Fruit fly (Drosophila melanogaster) whole organism, embryonic: ENCODE results near the gene Sec63.

ENCODE experiments used
- CG10267 ChIP-seq: fragments of 200-800 bp; sonication (Bioruptor generic); optimal IDR thresholded peaks from 2 replicates; lab custom pipeline; 2018; ENCODE audit warnings: missing biosample characterization, mild to moderate bottlenecking, missing genetic modification characterization, moderate library complexity
- CG10366 ChIP-seq: fragments of 200-800 bp; sonication (Bioruptor generic); IDR thresholded peaks from 2 replicates; pipeline ENCODE4 v1.3.6; 2022; ENCODE audit warnings: missing biosample characterization, missing genetic modification characterization
- CG12236 ChIP-seq: fragments of 200-800 bp; sonication (Bioruptor generic); optimal IDR thresholded peaks from 2 replicates; lab custom pipeline; 2016; ENCODE audit warnings: missing biosample characterization, missing genetic modification characterization
- CG12299 ChIP-seq: fragments of 200-800 bp; sonication (Bioruptor generic); optimal IDR thresholded peaks from 2 replicates; lab custom pipeline; 2018; ENCODE audit warnings: missing biosample characterization, mild to moderate bottlenecking, missing genetic modification characterization
- CG12942 ChIP-seq: fragments of 200-800 bp; sonication (Bioruptor generic); optimal IDR thresholded peaks from 3 replicates; lab custom pipeline; 2016; ENCODE audit warnings: missing biosample characterization, missing genetic modification characterization
- CG14441 ChIP-seq: fragments of 200-800 bp; sonication (Bioruptor generic); IDR thresholded peaks from 2 replicates; pipeline ENCODE4 v1.3.6; 2022; ENCODE audit warnings: missing biosample characterization, missing genetic modification characterization
- CG15269 ChIP-seq: fragments of 200-800 bp; sonication (Bioruptor generic); optimal IDR thresholded peaks from 2 replicates; lab custom pipeline; 2018; ENCODE audit warnings: missing biosample characterization, mild to moderate bottlenecking, missing genetic modification characterization, moderate library complexity
- CG15514 ChIP-seq: fragments of 200-800 bp; sonication (Bioruptor generic); optimal IDR thresholded peaks from 3 replicates; lab custom pipeline; 2017; ENCODE audit warnings: missing biosample characterization, missing genetic modification characterization, mild to moderate bottlenecking, moderate library complexity, missing genetic modification reagents
- CG17912 ChIP-seq: fragments of 200-800 bp; sonication (Bioruptor generic); optimal IDR thresholded peaks from 2 replicates; lab custom pipeline; 2018; ENCODE audit warnings: missing biosample characterization, mild to moderate bottlenecking, missing genetic modification characterization
- CG1832 ChIP-seq: fragments of 200-800 bp; sonication (Bioruptor generic); optimal IDR thresholded peaks from 2 replicates; lab custom pipeline; 2017; ENCODE audit warnings: missing biosample characterization, mild to moderate bottlenecking, missing genetic modification characterization, inconsistent platforms
- CG18599 ChIP-seq: fragments of 200-800 bp; sonication (Bioruptor generic); optimal IDR thresholded peaks from 3 replicates; lab custom pipeline; 2017; ENCODE audit warnings: missing biosample characterization, missing genetic modification characterization, mild to moderate bottlenecking, moderate library complexity, missing genetic modification reagents
- CG2712 ChIP-seq: fragments of 200-800 bp; optimal IDR thresholded peaks from 3 replicates; lab custom pipeline; 2019; ENCODE audit warnings: missing biosample characterization, mild to moderate bottlenecking, missing genetic modification characterization, moderate library complexity
- CG2889 ChIP-seq: fragments of 200-800 bp; sonication (Bioruptor generic); IDR thresholded peaks from 3 replicates; pipeline ENCODE4 v1.3.6; 2022; ENCODE audit warnings: missing biosample characterization, missing genetic modification characterization
- CG30020 ChIP-seq: fragments of 200-800 bp; optimal IDR thresholded peaks from 2 replicates; lab custom pipeline; 2019; ENCODE audit warnings: missing biosample characterization, mild to moderate bottlenecking, missing genetic modification characterization, moderate library complexity
- CG31224 ChIP-seq: fragments of 200-800 bp; sonication (Bioruptor generic); IDR thresholded peaks from 2 replicates; pipeline ENCODE4 v1.3.6; 2022; ENCODE audit warnings: missing biosample characterization, missing genetic modification characterization
- CG34422 ChIP-seq: fragments of 200-800 bp; sonication (Bioruptor generic); IDR thresholded peaks from 3 replicates; pipeline ENCODE4 v1.3.6; 2022; ENCODE audit warnings: missing biosample characterization, missing genetic modification characterization
- CG3847 ChIP-seq: fragments of 200-800 bp; sonication (Bioruptor generic); IDR thresholded peaks from 2 replicates; pipeline ENCODE4 v1.3.6; 2022; ENCODE audit warnings: missing biosample characterization, missing genetic modification characterization
- CG4360 ChIP-seq: fragments of 200-800 bp; sonication (Bioruptor generic); IDR thresholded peaks from 2 replicates; pipeline ENCODE4 v1.3.6; 2022; ENCODE audit warnings: missing biosample characterization, missing genetic modification characterization
- CG4424 ChIP-seq: fragments of 200-800 bp; sonication (Bioruptor generic); optimal IDR thresholded peaks from 3 replicates; lab custom pipeline; 2016; ENCODE audit warnings: missing biosample characterization, missing genetic modification characterization
- CG4707 ChIP-seq: fragments of 200-800 bp; sonication (Bioruptor generic); optimal IDR thresholded peaks from 2 replicates; lab custom pipeline; 2018; ENCODE audit warnings: missing biosample characterization, mild to moderate bottlenecking, missing genetic modification characterization, moderate library complexity
- CG6683 ChIP-seq: fragments of 200-800 bp; sonication (Bioruptor generic); optimal IDR thresholded peaks from 2 replicates; lab custom pipeline; 2017; ENCODE audit warnings: missing biosample characterization, mild to moderate bottlenecking, missing genetic modification characterization, missing genetic modification reagents
- CG6854 ChIP-seq: fragments of 200-800 bp; sonication (Bioruptor generic); optimal IDR thresholded peaks from 3 replicates; lab custom pipeline; 2017; ENCODE audit warnings: missing biosample characterization, mild to moderate bottlenecking, missing genetic modification characterization
- CG8359 ChIP-seq: fragments of 200-800 bp; sonication (Bioruptor generic); optimal IDR thresholded peaks from 2 replicates; lab custom pipeline; 2017; ENCODE audit warnings: missing biosample characterization, mild to moderate bottlenecking, missing genetic modification characterization, borderline replicate concordance
- CG9797 ChIP-seq: fragments of 200-800 bp; sonication (Bioruptor generic); optimal IDR thresholded peaks from 3 replicates; lab custom pipeline; 2018; ENCODE audit warnings: missing biosample characterization, mild to moderate bottlenecking, missing genetic modification characterization
- D ChIP-seq, 2 experiments: fragments of 200-800 bp in 1 of 2; fragments of >200 bp in 1 of 2; sonication (Bioruptor generic) in 1 of 2; optimal IDR thresholded peaks; 2 replicates in 1 of 2; 3 replicates in 1 of 2; lab custom pipeline; 2017; ENCODE audit warnings: mild to moderate bottlenecking in 1 of 2, missing biosample characterization in 1 of 2, missing genetic modification characterization in 1 of 2, missing genetic modification reagents in 1 of 2
- D19A ChIP-seq: fragments of 200-800 bp; optimal IDR thresholded peaks from 3 replicates; lab custom pipeline; 2019; ENCODE audit warnings: missing biosample characterization, mild to moderate bottlenecking, missing genetic modification characterization, moderate library complexity
- Drgx ChIP-seq: fragments of 200-800 bp; sonication (Bioruptor generic); IDR thresholded peaks from 2 replicates; pipeline ENCODE4 v1.3.6; 2022; ENCODE audit warnings: missing biosample characterization, missing genetic modification characterization
- Gsc ChIP-seq: fragments of 200-800 bp; sonication (Bioruptor generic); IDR thresholded peaks from 2 replicates; pipeline ENCODE4 v1.3.6; 2022; ENCODE audit warnings: missing biosample characterization, missing genetic modification characterization
- Hand ChIP-seq: fragments of 200-800 bp; sonication (Bioruptor generic); optimal IDR thresholded peaks from 2 replicates; lab custom pipeline; 2017; ENCODE audit warnings: mild to moderate bottlenecking, missing biosample characterization, missing genetic modification reagents, missing genetic modification characterization
- Hr39 ChIP-seq: fragments of >200 bp; optimal IDR thresholded peaks from 2 replicates; lab custom pipeline; 2017
- Med ChIP-seq: fragments of 200-800 bp; sonication (Bioruptor generic); peaks from one replicate; lab custom pipeline; 2016; ENCODE audit warnings: missing biosample characterization, missing genetic modification characterization, mild to moderate bottlenecking, inconsistent platforms, moderate library complexity
- PHDP ChIP-seq: fragments of 200-800 bp; sonication (Bioruptor generic); optimal IDR thresholded peaks from 3 replicates; lab custom pipeline; 2018; ENCODE audit warnings: missing biosample characterization, mild to moderate bottlenecking, missing genetic modification characterization, moderate library complexity
- Rx ChIP-seq: fragments of 200-800 bp; sonication (Bioruptor generic); IDR thresholded peaks from 2 replicates; pipeline ENCODE4 v1.3.6; 2022; ENCODE audit warnings: missing biosample characterization, missing genetic modification characterization
- Sry-β ChIP-seq: fragments of 200-800 bp; sonication (Bioruptor generic); optimal IDR thresholded peaks from 2 replicates; lab custom pipeline; 2018; ENCODE audit warnings: missing biosample characterization, mild to moderate bottlenecking, missing genetic modification characterization, moderate library complexity
- Trl ChIP-seq, 3 experiments: fragments of >200 bp in 2 of 3; fragments of 200-800 bp in 1 of 3; sonication (Bioruptor generic) in 1 of 3; optimal IDR thresholded peaks; 2 replicates in 1 of 3; 3 replicates in 2 of 3; lab custom pipeline; 2016 to 2017; ENCODE audit warnings: missing biosample characterization in 1 of 3, missing genetic modification characterization in 1 of 3
- YL-1 ChIP-seq: fragments of 200-800 bp; sonication (Bioruptor generic); optimal IDR thresholded peaks from 3 replicates; lab custom pipeline; 2017; ENCODE audit warnings: missing biosample characterization, mild to moderate bottlenecking, missing genetic modification characterization
- al ChIP-seq: fragments of 200-800 bp; sonication (Bioruptor generic); IDR thresholded peaks from 2 replicates; pipeline ENCODE4 v1.3.6; 2022; ENCODE audit warnings: missing biosample characterization, missing genetic modification characterization
- ase ChIP-seq: fragments of 200-800 bp; sonication (Bioruptor generic); IDR thresholded peaks from 3 replicates; pipeline ENCODE4 v1.3.6; 2022; ENCODE audit warnings: missing biosample characterization, missing genetic modification characterization
- bowl ChIP-seq: fragments of 200-800 bp; sonication (Bioruptor generic); IDR thresholded peaks from 2 replicates; pipeline ENCODE4 v1.3.6; 2022; ENCODE audit warnings: missing biosample characterization, missing genetic modification characterization
- cg ChIP-seq: fragments of 200-800 bp; sonication (Bioruptor generic); optimal IDR thresholded peaks from 3 replicates; lab custom pipeline; 2019; ENCODE audit warnings: missing biosample characterization, mild to moderate bottlenecking, missing genetic modification characterization, moderate library complexity
- crol ChIP-seq: fragments of 200-800 bp; sonication (Bioruptor generic); IDR thresholded peaks from 2 replicates; pipeline ENCODE4 v1.3.6; 2022; ENCODE audit warnings: missing biosample characterization, missing genetic modification characterization
- dati ChIP-seq: fragments of 200-800 bp; sonication (Bioruptor generic); IDR thresholded peaks from 2 replicates; pipeline ENCODE4 v1.3.6; 2022; ENCODE audit warnings: missing biosample characterization, missing genetic modification characterization
- ems ChIP-seq: fragments of 200-800 bp; sonication (Bioruptor generic); optimal IDR thresholded peaks from 3 replicates; lab custom pipeline; 2016; ENCODE audit warnings: missing biosample characterization, missing genetic modification characterization
- odd ChIP-seq: fragments of 200-800 bp; sonication (Bioruptor generic); optimal IDR thresholded peaks from 2 replicates; lab custom pipeline; 2017; ENCODE audit warnings: missing biosample characterization, mild to moderate bottlenecking, missing genetic modification characterization
- prd ChIP-seq, 3 experiments: fragments of >200 bp in 2 of 3; fragments of 200-800 bp in 1 of 3; sonication (Bioruptor generic) in 1 of 3; optimal IDR thresholded peaks in 2 of 3; IDR thresholded peaks in 1 of 3; 2 replicates in 2 of 3; 3 replicates in 1 of 3; pipeline versions ENCODE4 v1.3.6 to Lab custom; 2017 to 2022; ENCODE audit warnings: missing biosample characterization in 1 of 3, missing genetic modification characterization in 1 of 3
- sens ChIP-seq: fragments of 200-800 bp; sonication (Bioruptor generic); peaks from one replicate; lab custom pipeline; 2016; ENCODE audit warnings: missing biosample characterization, missing genetic modification characterization
- sens-2 ChIP-seq: fragments of 200-800 bp; sonication (Bioruptor generic); IDR thresholded peaks from 2 replicates; pipeline ENCODE4 v1.3.6; 2022; ENCODE audit warnings: missing biosample characterization, missing genetic modification characterization
- sna ChIP-seq: fragments of 200-800 bp; sonication (Bioruptor generic); IDR thresholded peaks from 2 replicates; pipeline ENCODE4 v1.3.6; 2022; ENCODE audit warnings: missing biosample characterization, missing genetic modification characterization; ENCODE audit not compliant: partially characterized antibody
- vfl ChIP-seq: fragments of 200-800 bp; sonication (Bioruptor generic); optimal IDR thresholded peaks from 2 replicates; lab custom pipeline; 2016; ENCODE audit warnings: missing biosample characterization, missing genetic modification characterization
- z ChIP-seq: fragments of 200-800 bp; sonication (Bioruptor generic); IDR thresholded peaks from 3 replicates; pipeline ENCODE4 v1.3.6; 2022; ENCODE audit warnings: missing biosample characterization, missing genetic modification characterization

Gene Sec63

dm6 chr3L:7361095-7361522, 748 bp downstream of the Sec63 start (continued):
- TF ChIP-seq dati (no peak), CG4424 (no peak), crol (peak; percentile 91), CG2712 (tag; lab: Kevin White, UChicago) (no peak), CG15514 (GFP tag; lab: Kevin White, UChicago) (no peak), sna (GFP tag; lab: Robert Waterston, UW) (no peak), CG10366 (GFP tag; lab: Robert Waterston, UW) (no peak), z (GFP tag; lab: Robert Waterston, UW) (no peak), Hand (GFP tag; lab: Kevin White, UChicago) (no peak), prd (optimal IDR thresholded peaks at IDR 0.05; lab: Kevin White, UChicago) (no peak), prd (GFP tag; IDR thresholded peaks at IDR 0.05; lab: Robert Waterston, UW) (peak; percentile 32; the same call in 1 of the 3 replicates), Rx (no peak), CG17912 (no peak), sens-2 (GFP tag; lab: Robert Waterston, UW) (no peak), ase (GFP tag; lab: Robert Waterston, UW) (no peak), al (GFP tag; lab: Robert Waterston, UW) (no peak), sens (GFP tag; lab: Kevin White, UChicago) (peak; percentile 71), Drgx (GFP tag; lab: Robert Waterston, UW) (peak; percentile 62), CG14441 (GFP tag; lab: Robert Waterston, UW) (peak; percentile 31; the same call in 1 of the 2 replicates), D (optimal IDR thresholded peaks at IDR 0.05; lab: Kevin White, UChicago) (no peak), D (GFP tag; optimal IDR thresholded peaks at IDR 0.05; lab: Kevin White, UChicago) (no peak), Trl (optimal IDR thresholded peaks at IDR 0.05; lab: Kevin White, UChicago) (peak; percentile 45 to 57), Trl (GFP tag; optimal IDR thresholded peaks at IDR 0.05; lab: Kevin White, UChicago) (no peak), CG34422 (no peak), CG6683 (no peak), CG3847 (GFP tag; lab: Robert Waterston, UW) (no peak), CG31224 (GFP tag; lab: Robert Waterston, UW) (no peak), YL-1 (GFP tag; lab: Kevin White, UChicago) (peak; percentile 4), CG8359 (GFP tag; lab: Kevin White, UChicago) (no peak), CG12236 (GFP tag; lab: Kevin White, UChicago) (no peak), D19A (tag; lab: Kevin White, UChicago) (no peak), Sry-β (GFP tag; lab: Kevin White, UChicago) (no peak), CG30020 (tag; lab: Kevin White, UChicago) (no peak), CG2889 (GFP tag; lab: Robert Waterston, UW) (no peak), CG4360 (GFP tag; lab: Robert Waterston, UW) (no peak), vfl (GFP tag; lab: Kevin White, UChicago) (no peak), bowl (GFP tag; lab: Robert Waterston, UW) (no peak), ems (GFP tag; lab: Kevin White, UChicago) (no peak), CG12942 (GFP tag; lab: Kevin White, UChicago) (no peak), PHDP (tag; lab: Kevin White, UChicago) (peak; percentile 17), cg (GFP tag; lab: Kevin White, UChicago) (peak; percentile 86), CG18599 (GFP tag; lab: Kevin White, UChicago) (no peak), Med (GFP tag; lab: Kevin White, UChicago) (peak; percentile 75), odd (GFP tag; lab: Kevin White, UChicago) (no peak), CG10267 (tag; lab: Kevin White, UChicago) (no peak), Hr39 (no peak), CG12299 (tag; lab: Kevin White, UChicago) (no peak), CG4707 (GFP tag; lab: Kevin White, UChicago) (no peak), Gsc (GFP tag; lab: Robert Waterston, UW) (no peak), CG6854 (no peak), CG15269 (tag; lab: Kevin White, UChicago) (peak; percentile 8), CG1832 (GFP tag; lab: Kevin White, UChicago) (peak; percentile 22), CG9797 (GFP tag; lab: Kevin White, UChicago) (no peak)
